Worm (Caenorhabditis elegans) whole organism, L4 larva: ENCODE measurements around the gene F54F11.1.

Experiments used
- F10B5.3 ChIP-seq: sonication (generic microtip); optimal IDR thresholded peaks from 2 replicates; lab custom pipeline; 2016; ENCODE audit warnings: mild to moderate bottlenecking, missing genetic modification characterization, missing compliant biosample characterization
- F37D6.2 ChIP-seq: sonication (generic microtip); optimal IDR thresholded peaks from 2 replicates; lab custom pipeline; 2016; ENCODE audit warnings: mild to moderate bottlenecking, missing genetic modification characterization, missing compliant biosample characterization
- R02D3.7 ChIP-seq: fragments of 150-350 bp; sonication (generic microtip); optimal IDR thresholded peaks from 3 replicates; lab custom pipeline; 2014; ENCODE audit warnings: missing biosample characterization, missing genetic modification characterization
- T20F7.1 ChIP-seq: fragments of 200-800 bp; sonication (Bioruptor generic); optimal IDR thresholded peaks from 2 replicates; lab custom pipeline; 2018; ENCODE audit warnings: mild to moderate bottlenecking, missing genetic modification characterization, missing compliant biosample characterization
- T26A8.4 ChIP-seq: fragments of 200-800 bp; sonication (Bioruptor generic); IDR thresholded peaks from 2 replicates; pipeline ENCODE4 v1.3.6; 2022; ENCODE audit warnings: missing genetic modification characterization, missing compliant biosample characterization
- Y105C5A.15 ChIP-seq: fragments of 200-800 bp; sonication (Bioruptor generic); IDR thresholded peaks from 2 replicates; pipeline ENCODE4 v1.3.6; 2022; ENCODE audit warnings: missing genetic modification characterization, missing compliant biosample characterization
- Y48G9A.11 ChIP-seq: fragments of 200-800 bp; sonication (Bioruptor generic); IDR thresholded peaks from 2 replicates; pipeline ENCODE4 v1.3.6; 2022; ENCODE audit warnings: missing genetic modification reagents, missing genetic modification characterization, missing compliant biosample characterization
- ZK546.5 ChIP-seq, 2 experiments: sonication (generic microtip); optimal IDR thresholded peaks; 2 replicates each; lab custom pipeline; 2017; ENCODE audit warnings: missing biosample characterization in 2 of 2, missing genetic modification characterization in 2 of 2
- aha-1 ChIP-seq: fragments of 150-350 bp; peaks from one replicate; lab custom pipeline; 2014; ENCODE audit warnings: missing biosample characterization, missing genetic modification characterization
- arid-1 ChIP-seq: fragments of 200-800 bp; sonication (Bioruptor generic); conservative IDR thresholded peaks from 2 replicates; pipeline ENCODE4 v1.3.6; 2022; ENCODE audit warnings: missing genetic modification reagents, missing genetic modification characterization, missing compliant biosample characterization
- ceh-20 ChIP-seq: fragments of 200-800 bp; sonication (Bioruptor generic); IDR thresholded peaks from 2 replicates; pipeline ENCODE4 v1.3.6; 2022; ENCODE audit warnings: missing genetic modification reagents, missing genetic modification characterization, missing compliant biosample characterization
- ceh-28 ChIP-seq: fragments of 150-350 bp; optimal IDR thresholded peaks from 2 replicates; lab custom pipeline; 2014; ENCODE audit warnings: missing biosample characterization, missing genetic modification reagents, missing genetic modification characterization
- ceh-44 ChIP-seq: fragments of 200-800 bp; sonication (Bioruptor generic); IDR thresholded peaks from 2 replicates; pipeline ENCODE4 v1.3.6; 2022; ENCODE audit warnings: missing genetic modification reagents, missing genetic modification characterization, missing compliant biosample characterization
- ceh-82 ChIP-seq: sonication (generic microtip); optimal IDR thresholded peaks from 2 replicates; lab custom pipeline; 2017; ENCODE audit warnings: missing biosample characterization, missing genetic modification characterization
- ctbp-1 ChIP-seq: fragments of 200-800 bp; sonication (Bioruptor generic); IDR thresholded peaks from 2 replicates; pipeline ENCODE4 v1.3.6; 2022; ENCODE audit warnings: missing genetic modification reagents, missing genetic modification characterization, missing compliant biosample characterization
- daf-16 ChIP-seq, 3 experiments: sonication (generic microtip); optimal IDR thresholded peaks; 2 replicates each; lab custom pipeline; 2016 to 2017; ENCODE audit warnings: missing genetic modification characterization in 3 of 3, missing genetic modification reagents in 3 of 3, mild to moderate bottlenecking in 2 of 3, missing compliant biosample characterization in 2 of 3, missing biosample characterization in 1 of 3, moderate library complexity in 1 of 3
- daf-8 ChIP-seq: fragments of 200-800 bp; sonication (Bioruptor generic); IDR thresholded peaks from 2 replicates; pipeline ENCODE4 v1.3.6; 2022; ENCODE audit warnings: missing genetic modification characterization, missing compliant biosample characterization
- egl-43 ChIP-seq: fragments of 200-800 bp; sonication (Bioruptor generic); IDR thresholded peaks from 2 replicates; pipeline ENCODE4 v1.3.6; 2022; ENCODE audit warnings: missing genetic modification reagents, missing genetic modification characterization, missing compliant biosample characterization
- fkh-10 ChIP-seq: fragments of 150-350 bp; optimal IDR thresholded peaks from 2 replicates; lab custom pipeline; 2014; ENCODE audit warnings: missing biosample characterization, missing genetic modification reagents, missing genetic modification characterization
- fos-1 ChIP-seq: fragments of 150-350 bp; optimal IDR thresholded peaks from 2 replicates; lab custom pipeline; 2014; ENCODE audit warnings: missing biosample characterization, missing genetic modification characterization
- gei-8 ChIP-seq: fragments of 200-800 bp; sonication (Bioruptor generic); optimal IDR thresholded peaks from 2 replicates; lab custom pipeline; 2018; ENCODE audit warnings: mild to moderate bottlenecking, missing genetic modification characterization, missing compliant biosample characterization
- hlh-30 ChIP-seq: sonication (generic microtip); optimal IDR thresholded peaks from 2 replicates; lab custom pipeline; 2017; ENCODE audit warnings: antibody characterized with exemption, mild to moderate bottlenecking, missing genetic modification characterization, missing compliant biosample characterization; ENCODE audit not compliant: insufficient read depth
- hmg-1.1 ChIP-seq: fragments of 200-800 bp; sonication (Bioruptor generic); IDR thresholded peaks from 2 replicates; pipeline ENCODE4 v1.3.6; 2022; ENCODE audit warnings: missing genetic modification reagents, missing genetic modification characterization, missing compliant biosample characterization
- jun-1 ChIP-seq: fragments of 150-350 bp; optimal IDR thresholded peaks from 2 replicates; lab custom pipeline; 2014; ENCODE audit warnings: missing biosample characterization, missing genetic modification reagents, missing genetic modification characterization
- lin-15B ChIP-seq: fragments of 150-350 bp; sonication (generic microtip); optimal IDR thresholded peaks from 3 replicates; lab custom pipeline; 2014; ENCODE audit warnings: missing biosample characterization, missing genetic modification characterization
- madf-5 ChIP-seq, 2 experiments: fragments of 200-800 bp; sonication (Bioruptor generic); IDR thresholded peaks; 2 replicates each; pipeline ENCODE4 v1.3.6; 2022; ENCODE audit warnings: missing compliant biosample characterization in 2 of 2, missing genetic modification characterization in 2 of 2
- mdl-1 ChIP-seq, 2 experiments: fragments of 150-350 bp in 1 of 2; sonication (generic microtip) in 1 of 2; optimal IDR thresholded peaks; 2 replicates each; lab custom pipeline; 2014 to 2017; ENCODE audit warnings: missing biosample characterization in 2 of 2, missing genetic modification characterization in 2 of 2
- mes-2 ChIP-seq: sonication (generic microtip); optimal IDR thresholded peaks from 2 replicates; lab custom pipeline; 2016; ENCODE audit warnings: missing genotype, mild to moderate bottlenecking, missing genetic modification characterization, missing compliant biosample characterization; ENCODE audit not compliant: poor library complexity, severe bottlenecking
- mxl-2 ChIP-seq: fragments of 200-800 bp; sonication (Bioruptor generic); conservative IDR thresholded peaks from 2 replicates; pipeline ENCODE4 v1.3.6; 2022; ENCODE audit warnings: missing genetic modification reagents, missing genetic modification characterization, missing compliant biosample characterization
- nhr-10 ChIP-seq: fragments of 150-350 bp; optimal IDR thresholded peaks from 2 replicates; lab custom pipeline; 2014; ENCODE audit warnings: missing biosample characterization, missing genetic modification characterization
- nhr-11 ChIP-seq: fragments of 150-350 bp; optimal IDR thresholded peaks from 2 replicates; lab custom pipeline; 2014; ENCODE audit warnings: missing biosample characterization, missing genetic modification characterization
- nhr-111 ChIP-seq: fragments of 200-800 bp; sonication (Bioruptor generic); optimal IDR thresholded peaks from 2 replicates; lab custom pipeline; 2018; ENCODE audit warnings: mild to moderate bottlenecking, missing genetic modification characterization, missing compliant biosample characterization
- nhr-237 ChIP-seq: sonication (generic microtip); optimal IDR thresholded peaks from 2 replicates; lab custom pipeline; 2017; ENCODE audit warnings: missing biosample characterization, missing genetic modification characterization
- nhr-25 ChIP-seq: sonication (generic microtip); optimal IDR thresholded peaks from 2 replicates; lab custom pipeline; 2017; ENCODE audit warnings: missing genetic modification characterization, mild to moderate bottlenecking, missing compliant biosample characterization, antibody characterized with exemption, moderate library complexity, borderline replicate concordance; ENCODE audit not compliant: insufficient read depth
- nhr-48 ChIP-seq: sonication (generic microtip); optimal IDR thresholded peaks from 2 replicates; lab custom pipeline; 2016; ENCODE audit warnings: mild to moderate bottlenecking, missing genetic modification characterization, missing compliant biosample characterization
- nhr-6 ChIP-seq: fragments of 150-350 bp; optimal IDR thresholded peaks from 2 replicates; lab custom pipeline; 2014; ENCODE audit warnings: missing biosample characterization, missing genetic modification characterization
- nhr-76 ChIP-seq: fragments of 150-350 bp; optimal IDR thresholded peaks from 2 replicates; lab custom pipeline; 2014; ENCODE audit warnings: missing biosample characterization, missing genetic modification characterization
- pqm-1 ChIP-seq: sonication (generic microtip); optimal IDR thresholded peaks from 2 replicates; lab custom pipeline; 2017; ENCODE audit warnings: missing biosample characterization, missing genetic modification characterization
- skn-1 ChIP-seq: fragments of 150-350 bp; optimal IDR thresholded peaks from 2 replicates; lab custom pipeline; 2014; ENCODE audit warnings: missing biosample characterization, missing genetic modification characterization
- snpc-1.2 ChIP-seq: fragments of 200-800 bp; sonication (Bioruptor generic); IDR thresholded peaks from 2 replicates; pipeline ENCODE4 v1.3.6; 2022; ENCODE audit warnings: missing genetic modification reagents, missing genetic modification characterization, missing compliant biosample characterization
- unc-62 ChIP-seq, 3 experiments: fragments of 150-350 bp in 1 of 3; sonication (generic microtip); optimal IDR thresholded peaks in 2 of 3; peaks in 1 of 3; 1 replicate in 1 of 3; 2 replicates in 2 of 3; lab custom pipeline; 2014 to 2017; ENCODE audit warnings: missing biosample characterization in 3 of 3, missing genetic modification characterization in 3 of 3, missing genetic modification reagents in 3 of 3, missing genotype in 1 of 3
- zfp-3 ChIP-seq: fragments of 200-800 bp; sonication (Bioruptor generic); conservative IDR thresholded peaks from 2 replicates; pipeline ENCODE4 v1.3.6; 2022; ENCODE audit warnings: missing genetic modification reagents, missing genetic modification characterization, missing compliant biosample characterization
- zip-11 ChIP-seq: fragments of 200-800 bp; sonication (Bioruptor generic); IDR thresholded peaks from 2 replicates; pipeline ENCODE4 v1.3.6; 2022; ENCODE audit warnings: missing genetic modification characterization, missing compliant biosample characterization
- zip-2 ChIP-seq: fragments of 150-350 bp; optimal IDR thresholded peaks from 2 replicates; lab custom pipeline; 2014; ENCODE audit warnings: missing biosample characterization, missing genetic modification characterization

Gene F54F11.1

DNA sequence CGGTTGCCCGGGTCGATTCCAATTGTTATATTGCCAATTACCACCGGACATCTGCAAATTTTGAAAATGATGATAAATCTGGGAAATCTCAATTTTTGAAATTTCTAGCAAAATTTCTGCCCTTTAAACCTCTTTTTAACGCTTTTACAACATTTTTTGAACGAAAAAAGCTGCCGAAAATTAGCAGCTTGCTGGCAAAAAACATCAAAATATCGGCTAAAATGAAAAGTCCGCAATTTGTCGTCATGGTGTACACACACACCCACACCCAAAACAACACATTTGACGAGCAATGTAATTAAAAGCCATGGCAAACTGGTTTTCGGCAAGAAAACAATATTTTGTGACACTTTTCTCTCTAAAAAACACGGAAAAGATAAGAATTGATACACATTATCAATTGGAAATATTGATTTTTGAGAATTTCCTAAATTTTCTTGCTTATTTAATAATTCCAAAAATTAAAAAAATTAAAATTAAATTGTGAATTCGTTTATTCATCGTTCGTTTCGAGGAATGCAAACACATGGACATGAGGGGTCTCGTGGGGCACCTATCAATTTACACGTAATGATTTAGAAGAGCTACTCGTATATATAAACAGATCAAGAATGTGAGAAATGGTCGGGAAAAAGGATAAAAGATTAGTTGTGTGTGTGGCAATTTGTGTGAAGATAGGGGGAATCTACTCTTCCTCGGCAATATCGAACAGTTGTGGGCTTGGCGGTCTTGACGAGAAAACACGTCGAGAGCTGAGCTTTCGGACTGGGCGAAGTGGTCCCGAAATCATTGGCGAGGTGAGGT lies 43.0 kb upstream of the F54F11.1 start, which contains the start of gene pqn-27 (continued):
- TF ChIP-seq nhr-111 (GFP tag; lab: Kevin White, UChicago) (peak; percentile 53), ceh-28 (tag; lab: Kevin White, UChicago) (no peak), snpc-1.2 (GFP tag; lab: Robert Waterston, UW) (0 out of 2 replicates have a peak, but pooled peaks have one; percentile 56), lin-15B (tag; lab: Kevin White, UChicago) (no peak), T20F7.1 (GFP tag; lab: Kevin White, UChicago) (no peak), skn-1 (tag; lab: Kevin White, UChicago) (no peak), nhr-48 (tag; lab: Kevin White, UChicago) (peak; percentile 72)

DNA sequence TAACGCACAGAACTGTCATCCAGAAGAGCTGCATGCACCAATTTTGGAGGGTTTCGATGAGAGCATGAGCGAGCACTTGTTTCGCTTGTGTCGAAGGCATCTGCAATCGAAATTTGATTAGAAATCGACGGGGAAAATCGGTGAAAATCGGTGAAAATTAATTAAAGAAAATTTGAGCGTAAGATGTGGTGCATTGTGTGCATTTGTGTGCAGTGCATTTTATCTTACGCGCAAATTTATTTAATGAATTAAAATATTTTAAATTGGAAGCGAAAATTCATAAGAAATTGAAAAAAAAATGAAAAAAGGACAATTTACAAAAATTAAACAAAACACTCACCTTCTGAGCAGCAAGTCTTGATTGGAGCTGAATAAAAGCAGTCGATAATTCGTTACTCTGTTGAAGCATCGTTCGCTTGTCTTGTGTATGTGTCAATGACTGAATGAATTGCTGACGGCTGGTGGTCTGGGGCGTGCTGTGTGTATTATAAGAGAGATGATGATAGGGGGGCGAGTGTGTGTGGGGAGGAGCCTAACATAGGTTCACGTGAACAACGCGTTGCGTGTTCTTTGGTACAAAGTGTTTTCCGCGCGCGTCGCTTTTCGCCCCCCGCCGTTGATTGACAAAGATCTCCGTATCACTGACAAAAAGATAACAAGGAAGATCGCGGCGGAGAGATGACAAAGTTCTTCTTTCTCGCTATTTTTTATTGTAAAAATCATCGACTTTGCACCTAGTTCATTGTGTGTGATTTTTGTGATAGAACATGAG lies 42.0 kb upstream of the F54F11.1 start:
- peak; percentile 40; the same call in 1 of the 2 replicates for TF ChIP-seq zip-11 (GFP tag; lab: Robert Waterston, UW)
- TF ChIP-seq lin-15B (tag; lab: Kevin White, UChicago) = no peak
- TF ChIP-seq egl-43 (GFP tag; lab: Robert Waterston, UW) = no peak
- no peak for TF ChIP-seq F37D6.2 (tag; lab: Kevin White, UChicago)
- peak in 1 of 2 experiments; percentile 98 for TF ChIP-seq unc-62 (GFP tag; optimal IDR thresholded peaks at IDR 0.05 in 1 of 2; lab: Kevin White, UChicago)
- TF ChIP-seq unc-62 (tag; optimal IDR thresholded peaks at IDR 0.05; lab: Kevin White, UChicago) = no peak
- peak; percentile 75 to 76 for TF ChIP-seq daf-16 (GFP tag; optimal IDR thresholded peaks at IDR 0.05; lab: Kevin White, UChicago)
- TF ChIP-seq daf-16 (tag; optimal IDR thresholded peaks at IDR 0.05; lab: Kevin White, UChicago) = peak; percentile 95
- no peak for TF ChIP-seq nhr-76
- peak; percentile 48 for TF ChIP-seq pqm-1
- TF ChIP-seq Y48G9A.11 (GFP tag; lab: Robert Waterston, UW) = no peak
- no peak for TF ChIP-seq fos-1 (tag; lab: Kevin White, UChicago)
- TF ChIP-seq nhr-11 (tag; lab: Kevin White, UChicago) = peak; percentile 79
- TF ChIP-seq nhr-25 (tag; lab: Kevin White, UChicago) = peak; percentile 83
- peak; percentile 54 to 84 for TF ChIP-seq mdl-1 (tag; optimal IDR thresholded peaks at IDR 0.05; lab: Kevin White, UChicago)
- TF ChIP-seq nhr-10 (tag; lab: Kevin White, UChicago) = peak; percentile 92
- no peak for TF ChIP-seq jun-1 (tag; lab: Kevin White, UChicago)
- peak; percentile 56 for TF ChIP-seq hmg-1.1 (GFP tag; lab: Robert Waterston, UW)
- TF ChIP-seq ZK546.5 (tag; optimal IDR thresholded peaks at IDR 0.05; lab: Kevin White, UChicago) = no peak
- 0 out of 2 replicates have a peak, but pooled peaks have one; percentile 31 for TF ChIP-seq zfp-3 (GFP tag; lab: Robert Waterston, UW)
- TF ChIP-seq T26A8.4 (GFP tag; lab: Robert Waterston, UW) = peak; percentile 58; the same call in 1 of the 2 replicates
- no peak for TF ChIP-seq F10B5.3 (tag; lab: Kevin White, UChicago)
- 0 out of 4 replicates have a peak, but pooled peaks have one; percentile 15 to 22 for TF ChIP-seq madf-5 (GFP tag; IDR thresholded peaks at IDR 0.05; lab: Robert Waterston, UW)
- TF ChIP-seq ceh-20 (GFP tag; lab: Robert Waterston, UW) = peak; percentile 81
- no peak for TF ChIP-seq ceh-44
- 0 out of 2 replicates have a peak, but pooled peaks have one; percentile 35 for TF ChIP-seq arid-1 (GFP tag; lab: Robert Waterston, UW)
- peak; percentile 94 for TF ChIP-seq hlh-30 (tag; lab: Kevin White, UChicago)
- no peak for TF ChIP-seq Y105C5A.15 (GFP tag; lab: Robert Waterston, UW)
- TF ChIP-seq mes-2 (tag; lab: Kevin White, UChicago) = peak; percentile 34
- peak; percentile 99 for TF ChIP-seq aha-1 (tag; lab: Kevin White, UChicago)
- TF ChIP-seq gei-8 (GFP tag; lab: Kevin White, UChicago) = peak; percentile 89
- TF ChIP-seq ctbp-1 (GFP tag; lab: Robert Waterston, UW) = peak; percentile 58; the same call in 1 of the 2 replicates
- TF ChIP-seq R02D3.7 = no peak
- TF ChIP-seq nhr-237 (tag; lab: Kevin White, UChicago) = no peak
- TF ChIP-seq nhr-6 (tag; lab: Kevin White, UChicago) = no peak
- no peak for TF ChIP-seq ceh-82 (tag; lab: Kevin White, UChicago)
- no peak for TF ChIP-seq ceh-28 (tag; lab: Kevin White, UChicago)
- no peak for TF ChIP-seq zip-2 (tag; lab: Kevin White, UChicago)
- TF ChIP-seq daf-8 (GFP tag; lab: Robert Waterston, UW) = no peak
- peak; percentile 99 for TF ChIP-seq mxl-2
- TF ChIP-seq fkh-10 (GFP tag; lab: Kevin White, UChicago) = no peak
